Worm (Caenorhabditis elegans) whole organism, L1 larva: ENCODE results near the gene col-20.

Experiments used
- alr-1 ChIP-seq: fragments of 200-800 bp; sonication (Bioruptor generic); optimal IDR thresholded peaks from 2 replicates; lab custom pipeline; 2018; ENCODE audit warnings: borderline replicate concordance, mild to moderate bottlenecking, missing genetic modification characterization, missing compliant biosample characterization
- aly-2 ChIP-seq: fragments of 150-350 bp; optimal IDR thresholded peaks from 2 replicates; lab custom pipeline; 2014; ENCODE audit warnings: missing biosample characterization, missing genetic modification characterization
- dpl-1 ChIP-seq, 3 experiments: fragments of 150-350 bp in 2 of 3; sonication (generic microtip) in 1 of 3; optimal IDR thresholded peaks; 2 replicates each; lab custom pipeline; 2014 to 2017; ENCODE audit warnings: missing biosample characterization in 3 of 3, missing genetic modification characterization in 3 of 3, missing genetic modification reagents in 3 of 3
- elt-2 ChIP-seq: sonication (generic microtip); optimal IDR thresholded peaks from 2 replicates; lab custom pipeline; 2016; ENCODE audit warnings: missing genetic modification characterization, mild to moderate bottlenecking, inconsistent platforms, missing compliant biosample characterization, missing genetic modification reagents
- lin-15B ChIP-seq: fragments of 150-350 bp; sonication (generic microtip); optimal IDR thresholded peaks from 3 replicates; lab custom pipeline; 2014; ENCODE audit warnings: missing biosample characterization, missing genetic modification characterization
- lin-35 ChIP-seq, 2 experiments: fragments of 150-350 bp; optimal IDR thresholded peaks; 2 replicates each; lab custom pipeline; 2014; ENCODE audit warnings: missing biosample characterization in 2 of 2, missing genetic modification characterization in 2 of 2, missing genetic modification reagents in 2 of 2
- nhr-237 ChIP-seq: fragments of 150-350 bp; optimal IDR thresholded peaks from 2 replicates; lab custom pipeline; 2014; ENCODE audit warnings: missing biosample characterization, missing genetic modification characterization
- nhr-76 ChIP-seq: sonication (generic microtip); optimal IDR thresholded peaks from 2 replicates; lab custom pipeline; 2017; ENCODE audit warnings: missing biosample characterization, missing genetic modification characterization
- nhr-77 ChIP-seq: fragments of 150-350 bp; optimal IDR thresholded peaks from 2 replicates; lab custom pipeline; 2014; ENCODE audit warnings: missing biosample characterization, missing genetic modification characterization
- nhr-85 ChIP-seq: sonication (generic microtip); peaks from one replicate; lab custom pipeline; 2016; ENCODE audit warnings: missing genetic modification characterization, inconsistent platforms, missing compliant biosample characterization

ce11 chrII:4905331-4905730 is 34.7 kb upstream of the col-20 start:
- TF ChIP-seq elt-2 (tag; lab: Kevin White, UChicago) (no peak), dpl-1 (GFP tag; optimal IDR thresholded peaks at IDR 0.05; lab: Kevin White, UChicago) (no peak), alr-1 (tag; lab: Kevin White, UChicago) (no peak), nhr-85 (tag; lab: Kevin White, UChicago) (no peak), nhr-76 (tag; lab: Kevin White, UChicago) (no peak), aly-2 (tag; lab: Kevin White, UChicago) (no peak), lin-35 (GFP tag; optimal IDR thresholded peaks at IDR 0.05; lab: Kevin White, UChicago) (no peak), nhr-77 (tag; lab: Kevin White, UChicago) (no peak), nhr-237 (tag; lab: Kevin White, UChicago) (no peak), lin-15B (tag; lab: Kevin White, UChicago) (no peak)
